Worm (Caenorhabditis elegans): Measurements from ENCODE around the gene str-1.

str-1 gene

DNA sequence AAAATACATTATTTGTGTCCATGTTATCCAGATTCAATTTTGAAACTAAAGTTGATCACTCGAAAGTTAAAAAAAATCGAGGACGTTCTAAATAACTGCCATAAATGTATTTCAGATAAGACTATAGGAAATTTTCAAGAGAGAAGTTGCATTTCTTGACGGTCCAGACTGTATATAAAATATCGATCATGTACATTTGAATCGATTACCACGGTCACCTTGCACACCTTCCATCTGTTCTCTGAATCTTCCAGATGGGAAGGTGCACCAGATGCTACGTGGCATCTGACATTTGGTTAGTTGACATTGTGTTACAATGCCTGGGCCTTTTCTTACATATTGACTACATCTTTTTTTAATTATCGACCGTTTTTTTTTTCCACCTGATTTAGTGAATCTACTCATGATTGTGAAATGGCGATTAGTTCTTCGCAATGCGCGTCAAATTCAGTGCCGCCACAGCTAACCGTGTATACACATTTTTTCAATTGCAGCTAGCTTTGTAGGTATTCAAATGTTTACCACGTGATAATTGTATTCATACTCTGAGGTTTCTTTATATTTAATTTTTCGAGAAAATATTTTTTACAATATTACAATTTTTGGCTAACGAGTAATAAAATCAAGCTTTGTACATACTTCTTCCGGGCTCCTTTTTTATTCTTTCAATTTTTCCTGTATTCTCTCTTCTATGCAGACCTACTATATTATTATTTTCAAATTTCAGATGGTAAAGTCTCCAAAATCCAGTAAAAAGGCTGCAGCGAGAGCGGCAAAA lies 5.4 kb upstream of the str-1 start, which contains the start of gene skr-16:
TSS of gene skr-16 (plus strand) at position 728 of the 778 bp plus-strand sequence.
- TF ChIP-seq egl-5 (tag; optimal IDR thresholded peaks at IDR 0.05) (no peak), nhr-12 (tag; optimal IDR thresholded peaks at IDR 0.05) (no peak), egl-27 (tag; optimal IDR thresholded peaks at IDR 0.05) (no peak), pqm-1 (tag; optimal IDR thresholded peaks at IDR 0.05) (peak; percentile 3), elt-2 (tag; optimal IDR thresholded peaks at IDR 0.05) (peak; percentile 12), mdl-1 (tag; optimal IDR thresholded peaks at IDR 0.05) (no peak), nhr-23 (tag; optimal IDR thresholded peaks at IDR 0.05) (no peak), hmg-11 (tag; optimal IDR thresholded peaks at IDR 0.05) (peak; percentile 44), nhr-43 (tag; optimal IDR thresholded peaks at IDR 0.05; ENCODE audit: poor library complexity, severe bottlenecking) (no peak), tbx-2 (tag; optimal IDR thresholded peaks at IDR 0.05) (no peak), sea-2 (GFP tag; optimal IDR thresholded peaks at IDR 0.05) (no peak), unc-62 (GFP tag; optimal IDR thresholded peaks at IDR 0.05) (no peak), elt-1 (tag; optimal IDR thresholded peaks at IDR 0.05) (no peak)

DNA sequence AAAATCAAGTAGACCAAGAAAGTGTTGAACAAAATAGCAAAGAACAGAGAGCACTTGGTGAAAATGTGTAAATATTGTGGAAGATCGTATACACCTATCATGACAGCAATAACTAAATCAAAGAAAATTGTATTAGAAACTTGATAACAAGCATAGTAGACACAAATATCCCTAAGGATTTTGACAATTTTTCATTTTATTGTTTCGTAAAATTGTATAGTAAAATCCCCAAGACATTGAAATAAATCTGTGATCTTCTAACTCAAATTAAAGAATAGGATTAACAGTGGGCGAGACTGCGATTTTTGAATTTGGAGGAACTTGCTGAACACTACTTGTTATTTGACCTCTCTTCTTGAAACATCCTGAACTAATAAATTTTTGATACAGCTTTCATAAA lies 2.4 kb upstream of the str-1 start, which contains the start of gene str-220:
TSS of gene str-220 (minus strand) at position 101 of the 400 bp plus-strand sequence.
- TF ChIP-seq ztf-4 (tag; optimal IDR thresholded peaks at IDR 0.05) (no peak), pqm-1 (tag; optimal IDR thresholded peaks at IDR 0.05) (no peak), egl-5 (tag; optimal IDR thresholded peaks at IDR 0.05) (no peak), ceh-82 (tag; optimal IDR thresholded peaks at IDR 0.05) (no peak)

DNA sequence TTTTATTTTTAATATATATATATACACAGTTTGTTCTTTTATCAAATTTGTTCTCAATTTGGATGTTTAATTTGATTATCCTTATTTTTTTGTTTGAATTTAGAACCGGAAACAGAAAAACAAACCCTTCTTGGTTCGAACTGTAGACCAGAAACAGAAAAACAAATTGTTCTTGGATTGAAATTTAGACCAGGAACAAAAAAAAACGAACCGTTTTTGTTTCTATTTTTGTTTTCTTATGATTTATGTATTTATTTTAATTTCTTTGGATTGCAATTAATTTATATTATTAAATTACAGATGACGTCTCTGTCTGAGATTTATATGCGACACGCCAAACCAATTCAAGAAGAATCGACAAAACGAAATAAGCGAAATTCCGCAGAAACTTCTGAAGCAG lies 1.8 kb downstream of the str-1 start, which contains the start of gene C42D4.19:
TSS of gene C42D4.19 (plus strand) at position 301 of the 400 bp plus-strand sequence.
- TF ChIP-seq fkh-10 (GFP tag; optimal IDR thresholded peaks at IDR 0.05) (no peak), ama-1 (optimal IDR thresholded peaks at IDR 0.05) (no peak), lin-15B (tag; optimal IDR thresholded peaks at IDR 0.05) (no peak), lsy-12 (tag; optimal IDR thresholded peaks at IDR 0.05) (no peak), elt-2 (tag; optimal IDR thresholded peaks at IDR 0.05) (no peak), nhr-11 (tag; optimal IDR thresholded peaks at IDR 0.05) (no peak), egl-5 (tag; optimal IDR thresholded peaks at IDR 0.05) (no peak), unc-39 (tag; optimal IDR thresholded peaks at IDR 0.05) (no peak), nhr-76 (tag; optimal IDR thresholded peaks at IDR 0.05) (no peak), tbx-2 (tag; optimal IDR thresholded peaks at IDR 0.05) (no peak), aly-2 (tag; optimal IDR thresholded peaks at IDR 0.05) (no peak), R02D3.7 (tag; optimal IDR thresholded peaks at IDR 0.05) (no peak), egl-27 (tag; optimal IDR thresholded peaks at IDR 0.05) (no peak), nhr-237 (tag; optimal IDR thresholded peaks at IDR 0.05) (no peak), mdl-1 (tag; optimal IDR thresholded peaks at IDR 0.05) (no peak), ztf-11 (tag; optimal IDR thresholded peaks at IDR 0.05) (no peak), ceh-9 (tag; optimal IDR thresholded peaks at IDR 0.05) (no peak), nhr-43 (tag; optimal IDR thresholded peaks at IDR 0.05; ENCODE audit: poor library complexity, severe bottlenecking) (no peak), nhr-25 (tag; optimal IDR thresholded peaks at IDR 0.05) (no peak), snpc-4 (tag; optimal IDR thresholded peaks at IDR 0.05) (no peak)

- TF ChIP-seq zag-1 (tag; optimal IDR thresholded peaks at IDR 0.05) (no peak), lin-39 (tag; optimal IDR thresholded peaks at IDR 0.05) (no peak), nhr-11 (tag; optimal IDR thresholded peaks at IDR 0.05) (no peak), nhr-43 (tag; optimal IDR thresholded peaks at IDR 0.05; ENCODE audit: poor library complexity, severe bottlenecking) (no peak), jun-1 (tag; optimal IDR thresholded peaks at IDR 0.05) (no peak), fkh-2 (tag; optimal IDR thresholded peaks at IDR 0.05) (no peak), elt-1 (tag; optimal IDR thresholded peaks at IDR 0.05) (no peak), ztf-11 (tag; optimal IDR thresholded peaks at IDR 0.05) (no peak), egl-27 (tag; optimal IDR thresholded peaks at IDR 0.05) (no peak), nhr-25 (tag; optimal IDR thresholded peaks at IDR 0.05) (no peak), pqm-1 (tag; optimal IDR thresholded peaks at IDR 0.05) (no peak)
Measured at ce11 chrIV:7176887-7177286, 3.3 kb downstream of the str-1 start, which contains the start of gene str-44. Gene str-44 (plus strand): TSS chrIV:7177187.

- no peak for TF ChIP-seq nhr-12 (tag; optimal IDR thresholded peaks at IDR 0.05)
- no peak for TF ChIP-seq lin-15B (tag; optimal IDR thresholded peaks at IDR 0.05)
- peak; percentile 96 for TF ChIP-seq nhr-25 (tag; optimal IDR thresholded peaks at IDR 0.05)
- TF ChIP-seq fos-1 (tag; optimal IDR thresholded peaks at IDR 0.05) = no peak
- no peak for TF ChIP-seq skn-1 (tag; optimal IDR thresholded peaks at IDR 0.05)
Measured at ce11 chrIV:7178942-7179341, 5.4 kb downstream of the str-1 start, which contains the start of gene C42D4.3. Gene C42D4.3 (plus strand): TSS chrIV:7179239.

Measured in whole organism, L3 larva.